Fruit fly (Drosophila melanogaster) whole organism, prepupa: Measurements from ENCODE around the gene Gdi.

Source experiments
- CG10669 ChIP-seq: fragments of 200-800 bp; sonication (Bioruptor generic); optimal IDR thresholded peaks from 3 replicates; lab custom pipeline; 2018; ENCODE audit warnings: missing biosample characterization, mild to moderate bottlenecking, missing genetic modification characterization, moderate library complexity
- CG11294 ChIP-seq: fragments of 200-800 bp; sonication (Bioruptor generic); IDR thresholded peaks from 2 replicates; pipeline ENCODE4 v1.3.6; 2022; ENCODE audit warnings: missing biosample characterization, missing genetic modification characterization
- CG11762 ChIP-seq: fragments of 200-800 bp; sonication (Bioruptor generic); optimal IDR thresholded peaks from 3 replicates; lab custom pipeline; 2016; ENCODE audit warnings: missing biosample characterization, missing genetic modification characterization; ENCODE audit not compliant: insufficient read depth
- CG11902 ChIP-seq: fragments of 200-800 bp; sonication (Bioruptor generic); optimal IDR thresholded peaks from 3 replicates; lab custom pipeline; 2016; ENCODE audit warnings: missing biosample characterization, missing genetic modification characterization
- CG16779 ChIP-seq: fragments of 200-800 bp; sonication (Bioruptor generic); optimal IDR thresholded peaks from 3 replicates; lab custom pipeline; 2017; ENCODE audit warnings: missing biosample characterization, mild to moderate bottlenecking, missing genetic modification characterization
- CG3032 ChIP-seq: fragments of 200-800 bp; optimal IDR thresholded peaks from 2 replicates; lab custom pipeline; 2019; ENCODE audit warnings: missing biosample characterization, mild to moderate bottlenecking, missing genetic modification characterization, moderate library complexity
- CG31627 ChIP-seq: fragments of 200-800 bp; sonication (Bioruptor generic); optimal IDR thresholded peaks from 3 replicates; lab custom pipeline; 2016; ENCODE audit warnings: missing biosample characterization, missing genetic modification characterization
- CG32006 ChIP-seq: fragments of 200-800 bp; sonication (Bioruptor generic); optimal IDR thresholded peaks from 3 replicates; lab custom pipeline; 2017; ENCODE audit warnings: missing biosample characterization, mild to moderate bottlenecking, missing genetic modification characterization
- CG4318 ChIP-seq: fragments of 200-800 bp; sonication (Bioruptor generic); optimal IDR thresholded peaks from 3 replicates; lab custom pipeline; 2017; ENCODE audit warnings: missing biosample characterization, mild to moderate bottlenecking, missing genetic modification characterization
- CG6163 ChIP-seq: fragments of 200-800 bp; sonication (Bioruptor generic); IDR thresholded peaks from 3 replicates; pipeline ENCODE4 v1.3.6; 2022; ENCODE audit warnings: missing biosample characterization, missing genetic modification characterization
- CG6276 ChIP-seq: fragments of 200-800 bp; sonication (Bioruptor generic); optimal IDR thresholded peaks from 2 replicates; lab custom pipeline; 2017; ENCODE audit warnings: missing biosample characterization, mild to moderate bottlenecking, missing genetic modification characterization
- CG6792 ChIP-seq: fragments of 200-800 bp; sonication (Bioruptor generic); optimal IDR thresholded peaks from 3 replicates; lab custom pipeline; 2016; ENCODE audit warnings: missing biosample characterization, missing genetic modification characterization
- CG6808 ChIP-seq: fragments of 200-800 bp; sonication (Bioruptor generic); optimal IDR thresholded peaks from 3 replicates; lab custom pipeline; 2017; ENCODE audit warnings: missing biosample characterization, missing genetic modification characterization, mild to moderate bottlenecking, moderate library complexity, missing genetic modification reagents
- CG6854 ChIP-seq: fragments of 200-800 bp; sonication (Bioruptor generic); optimal IDR thresholded peaks from 2 replicates; lab custom pipeline; 2017; ENCODE audit warnings: missing biosample characterization, mild to moderate bottlenecking, missing genetic modification characterization
- CG7368 ChIP-seq: fragments of 200-800 bp; sonication (Bioruptor generic); optimal IDR thresholded peaks from 3 replicates; lab custom pipeline; 2016; ENCODE audit warnings: missing biosample characterization, missing genetic modification characterization
- CG8119 ChIP-seq: fragments of 200-800 bp; sonication (Bioruptor generic); IDR thresholded peaks from 3 replicates; pipeline ENCODE4 v1.3.6; 2022; ENCODE audit warnings: missing biosample characterization, missing genetic modification characterization
- CG8319 ChIP-seq: fragments of 200-800 bp; sonication (Bioruptor generic); optimal IDR thresholded peaks from 3 replicates; lab custom pipeline; 2016; ENCODE audit warnings: missing biosample characterization, missing genetic modification characterization
- CG8632 ChIP-seq: fragments of 200-800 bp; sonication (Bioruptor generic); optimal IDR thresholded peaks from 3 replicates; lab custom pipeline; 2016; ENCODE audit warnings: missing biosample characterization, missing genetic modification characterization
- CG9139 ChIP-seq: fragments of 200-800 bp; sonication (Bioruptor generic); optimal IDR thresholded peaks from 3 replicates; lab custom pipeline; 2017; ENCODE audit warnings: missing biosample characterization, mild to moderate bottlenecking, missing genetic modification characterization
- Eip75B ChIP-seq: fragments of 200-800 bp; sonication (Bioruptor generic); optimal IDR thresholded peaks from 3 replicates; lab custom pipeline; 2016; ENCODE audit warnings: missing biosample characterization, missing genetic modification characterization
- Eip93F ChIP-seq: fragments of 200-800 bp; sonication (Bioruptor generic); optimal IDR thresholded peaks from 2 replicates; lab custom pipeline; 2016; ENCODE audit warnings: missing biosample characterization, mild to moderate bottlenecking, missing genetic modification characterization
- Ets96B ChIP-seq: fragments of 200-800 bp; optimal IDR thresholded peaks from 2 replicates; lab custom pipeline; 2019; ENCODE audit warnings: missing biosample characterization, mild to moderate bottlenecking, missing genetic modification characterization, moderate library complexity
- Gug ChIP-seq: fragments of 200-800 bp; sonication (Bioruptor generic); IDR thresholded peaks from 2 replicates; pipeline ENCODE4 v1.3.6; 2022; ENCODE audit warnings: missing biosample characterization, missing genetic modification characterization
- Hr38 ChIP-seq: sonication (Bioruptor generic); optimal IDR thresholded peaks from 2 replicates; lab custom pipeline; 2016; ENCODE audit warnings: missing biosample characterization, missing genetic modification characterization
- Hr39 ChIP-seq: fragments of 200-800 bp; sonication (Bioruptor generic); optimal IDR thresholded peaks from 2 replicates; lab custom pipeline; 2016; ENCODE audit warnings: missing biosample characterization, missing genetic modification characterization
- Hr4 ChIP-seq: fragments of 200-800 bp; sonication (Bioruptor generic); optimal IDR thresholded peaks from 3 replicates; lab custom pipeline; 2016; ENCODE audit warnings: missing biosample characterization, missing genetic modification characterization
- Met ChIP-seq: fragments of 200-800 bp; sonication (Bioruptor generic); optimal IDR thresholded peaks from 3 replicates; lab custom pipeline; 2016; ENCODE audit warnings: missing biosample characterization, missing genetic modification characterization
- Sox15 ChIP-seq: fragments of 200-800 bp; sonication (Bioruptor generic); optimal IDR thresholded peaks from 3 replicates; lab custom pipeline; 2016; ENCODE audit warnings: missing biosample characterization, missing genetic modification characterization
- achi ChIP-seq: fragments of 200-800 bp; sonication (Bioruptor generic); optimal IDR thresholded peaks from 3 replicates; lab custom pipeline; 2016; ENCODE audit warnings: missing biosample characterization, missing genetic modification characterization
- acj6 ChIP-seq: fragments of 200-800 bp; sonication (Bioruptor generic); optimal IDR thresholded peaks from 3 replicates; lab custom pipeline; 2016; ENCODE audit warnings: missing biosample characterization, missing genetic modification characterization
- cyc ChIP-seq: fragments of 200-800 bp; sonication (Bioruptor generic); optimal IDR thresholded peaks from 3 replicates; lab custom pipeline; 2016; ENCODE audit warnings: missing biosample characterization, missing genetic modification characterization
- dac ChIP-seq: fragments of 200-800 bp; sonication (Bioruptor generic); optimal IDR thresholded peaks from 2 replicates; lab custom pipeline; 2017; ENCODE audit warnings: missing biosample characterization, mild to moderate bottlenecking, missing genetic modification characterization
- dsx ChIP-seq: fragments of 200-800 bp; optimal IDR thresholded peaks from 3 replicates; lab custom pipeline; 2019; ENCODE audit warnings: missing biosample characterization, mild to moderate bottlenecking, missing genetic modification characterization, moderate library complexity; ENCODE audit not compliant: poor library complexity, severe bottlenecking
- eg ChIP-seq: fragments of 200-800 bp; sonication (Bioruptor generic); IDR thresholded peaks from 3 replicates; pipeline ENCODE4 v1.3.6; 2022; ENCODE audit warnings: missing biosample characterization, missing genetic modification characterization
- esn ChIP-seq: fragments of 200-800 bp; sonication (Bioruptor generic); optimal IDR thresholded peaks from 2 replicates; lab custom pipeline; 2016; ENCODE audit warnings: missing biosample characterization, mild to moderate bottlenecking, missing genetic modification characterization, moderate library complexity
- fd59A ChIP-seq: fragments of 200-800 bp; sonication (Bioruptor generic); optimal IDR thresholded peaks from 2 replicates; lab custom pipeline; 2017; ENCODE audit warnings: missing biosample characterization, mild to moderate bottlenecking, missing genetic modification characterization, missing genetic modification reagents
- fkh ChIP-seq: fragments of 200-800 bp; sonication (Bioruptor generic); optimal IDR thresholded peaks from 3 replicates; lab custom pipeline; 2017; ENCODE audit warnings: missing biosample characterization, mild to moderate bottlenecking, missing genetic modification characterization, moderate library complexity
- lz ChIP-seq: fragments of 200-800 bp; sonication (Bioruptor generic); optimal IDR thresholded peaks from 3 replicates; lab custom pipeline; 2016; ENCODE audit warnings: missing biosample characterization, missing genetic modification characterization
- net ChIP-seq: fragments of 200-800 bp; sonication (Bioruptor generic); optimal IDR thresholded peaks from 3 replicates; lab custom pipeline; 2016; ENCODE audit warnings: missing biosample characterization, missing genetic modification characterization
- pdm3 ChIP-seq: fragments of 200-800 bp; sonication (Bioruptor generic); optimal IDR thresholded peaks from 3 replicates; lab custom pipeline; 2016; ENCODE audit warnings: missing biosample characterization, missing genetic modification characterization
- salr ChIP-seq, 2 experiments: fragments of 200-800 bp; sonication (Bioruptor generic); optimal IDR thresholded peaks; 3 replicates each; lab custom pipeline; 2016 to 2018; ENCODE audit warnings: missing biosample characterization in 2 of 2, missing genetic modification characterization in 2 of 2, mild to moderate bottlenecking in 1 of 2
- spab ChIP-seq: fragments of 200-800 bp; sonication (Bioruptor generic); optimal IDR thresholded peaks from 2 replicates; lab custom pipeline; 2017; ENCODE audit warnings: missing biosample characterization, mild to moderate bottlenecking, missing genetic modification characterization, missing genetic modification reagents
- vri ChIP-seq: fragments of 200-800 bp; sonication (Bioruptor generic); optimal IDR thresholded peaks from 3 replicates; lab custom pipeline; 2016; ENCODE audit warnings: missing biosample characterization, mild to moderate bottlenecking, missing genetic modification characterization

Gene Gdi

DNA sequence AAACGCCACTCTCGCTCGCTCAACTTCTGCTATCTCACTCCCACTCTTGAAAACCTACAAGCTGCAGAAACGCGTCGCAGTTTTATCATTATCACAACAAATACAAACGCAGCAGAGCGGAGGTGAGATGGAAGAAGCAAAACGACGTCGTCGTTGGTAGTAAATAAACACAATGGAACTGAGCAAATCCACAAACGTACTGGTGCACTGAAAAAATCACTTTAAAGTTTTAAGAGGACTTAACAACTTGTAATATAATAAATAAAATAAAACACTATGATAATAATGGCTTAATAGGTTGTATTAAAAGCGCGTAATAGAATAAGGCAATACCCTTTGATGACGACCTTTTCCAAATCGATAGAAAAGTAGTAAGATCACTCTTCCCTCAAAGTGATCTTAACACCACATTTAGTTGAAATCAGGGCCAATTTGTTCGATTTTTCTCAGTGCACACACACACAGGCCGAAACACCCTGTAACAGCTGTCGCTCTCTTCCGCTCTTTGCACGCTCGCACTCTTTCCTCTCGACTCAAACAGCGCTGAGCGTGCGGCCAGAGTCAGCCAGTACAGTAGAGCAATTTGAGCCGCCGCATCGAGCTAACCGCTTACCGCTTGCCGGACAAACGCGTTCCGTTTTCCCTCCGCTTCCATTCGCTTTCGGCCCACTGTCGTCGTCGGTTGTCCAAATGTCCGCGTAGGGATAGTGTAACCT lies 45.3 kb downstream of the Gdi start (continued):
- TF ChIP-seq spab (GFP tag; lab: Kevin White, UChicago) (peak; percentile 95), Ets96B (tag; lab: Kevin White, UChicago) (peak; percentile 95), acj6 (GFP tag; lab: Kevin White, UChicago) (peak; percentile 96), CG6808 (peak; percentile 95), CG11762 (peak; percentile 92), CG6854 (peak; percentile 96), Hr38 (GFP tag; lab: Kevin White, UChicago) (no peak), CG32006 (GFP tag; lab: Kevin White, UChicago) (peak; percentile 95), eg (peak; percentile 94), CG3032 (tag; lab: Kevin White, UChicago) (peak; percentile 97), CG6276 (GFP tag; lab: Kevin White, UChicago) (peak; percentile 87), CG11902 (peak; percentile 93), net (GFP tag; lab: Kevin White, UChicago) (peak; percentile 96), CG8632 (GFP tag; lab: Kevin White, UChicago) (peak; percentile 93), Hr4 (GFP tag; lab: Kevin White, UChicago) (peak; percentile 79), Eip75B (GFP tag; lab: Kevin White, UChicago) (peak; percentile 86), CG8319 (GFP tag; lab: Kevin White, UChicago) (peak; percentile 88), salr (GFP tag; optimal IDR thresholded peaks at IDR 0.05; lab: Kevin White, UChicago) (peak; percentile 74 to 91), CG6163 (GFP tag; lab: Robert Waterston, UW) (peak; percentile 93), Met (GFP tag; lab: Kevin White, UChicago) (peak; percentile 98), achi (GFP tag; lab: Kevin White, UChicago) (peak; percentile 96), dsx (GFP tag; lab: Kevin White, UChicago) (peak; percentile 91), vri (peak; percentile 90), CG11294 (GFP tag; lab: Robert Waterston, UW) (peak; percentile 94), Eip93F (GFP tag; lab: Kevin White, UChicago) (peak; percentile 95), CG10669 (GFP tag; lab: Kevin White, UChicago) (peak; percentile 94), CG4318 (peak; percentile 90), dac (GFP tag; lab: Kevin White, UChicago) (peak; percentile 66), CG9139 (GFP tag; lab: Kevin White, UChicago) (peak; percentile 89)

DNA sequence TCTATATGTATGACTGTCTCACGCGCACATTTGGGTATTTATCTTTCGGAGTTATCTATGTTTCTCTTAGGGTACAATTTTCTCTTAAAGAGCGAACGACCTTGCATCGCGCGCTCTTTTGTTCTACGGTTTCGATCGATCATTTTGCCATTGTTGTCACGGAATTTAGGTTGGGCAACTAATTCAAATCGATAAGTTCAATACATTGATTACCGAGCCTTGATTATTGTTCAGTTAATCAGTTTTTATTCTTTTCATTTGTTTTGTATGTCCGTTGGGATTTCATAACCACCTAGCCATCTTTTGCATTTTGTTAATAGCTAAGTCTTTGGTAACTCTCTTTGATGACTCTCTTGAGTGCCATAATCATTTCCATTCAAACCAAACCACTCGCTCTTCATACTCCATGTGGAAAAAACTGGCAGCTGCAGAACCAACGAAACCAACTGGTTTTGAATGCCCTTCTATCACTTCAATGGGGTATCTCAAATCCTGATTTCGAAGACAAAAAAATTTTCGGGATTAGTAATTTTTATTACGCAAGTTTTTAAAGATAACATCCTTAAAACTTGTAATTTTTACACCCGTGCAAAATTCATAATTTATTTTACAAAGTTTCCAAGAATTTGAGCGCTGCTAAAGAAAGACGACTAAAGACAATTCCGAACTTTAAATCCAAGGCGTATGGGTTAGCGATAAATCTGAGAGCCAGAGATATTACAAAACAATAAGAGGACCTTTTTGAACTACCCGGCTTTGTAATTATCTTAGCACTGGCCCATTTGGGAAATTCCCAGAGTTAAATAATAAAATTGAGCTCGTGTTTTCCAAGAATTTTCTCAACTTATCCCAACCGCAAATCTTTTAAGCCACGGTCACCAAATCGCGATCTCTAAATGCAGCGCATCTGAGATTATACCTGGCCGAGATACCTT lies 46.1 kb downstream of the Gdi start:
- TF ChIP-seq acj6 (GFP tag; lab: Kevin White, UChicago) (peak; percentile 9), esn (GFP tag; lab: Kevin White, UChicago) (peak; percentile 73), eg (peak; percentile 4; the same call in 2 of the 3 replicates), CG32006 (GFP tag; lab: Kevin White, UChicago) (peak; percentile 43), cyc (peak; percentile 1), pdm3 (GFP tag; lab: Kevin White, UChicago) (no peak), Hr39 (peak; percentile 57), CG8632 (GFP tag; lab: Kevin White, UChicago) (peak; percentile 50), CG6854 (no peak), CG8119 (no peak), Met (GFP tag; lab: Kevin White, UChicago) (peak; percentile 25), CG11294 (GFP tag; lab: Robert Waterston, UW) (no peak), Hr38 (GFP tag; lab: Kevin White, UChicago) (no peak), CG16779 (tag; lab: Kevin White, UChicago) (no peak), CG11902 (peak; percentile 30), Eip75B (GFP tag; lab: Kevin White, UChicago) (peak; percentile 70), Gug (GFP tag; lab: Robert Waterston, UW) (no peak), CG7368 (GFP tag; lab: Kevin White, UChicago) (no peak), CG31627 (GFP tag; lab: Kevin White, UChicago) (peak; percentile 39), fkh (GFP tag; lab: Kevin White, UChicago) (no peak), net (GFP tag; lab: Kevin White, UChicago) (no peak), CG6792 (GFP tag; lab: Kevin White, UChicago) (no peak), lz (GFP tag; lab: Kevin White, UChicago) (peak; percentile 66), spab (GFP tag; lab: Kevin White, UChicago) (no peak), fd59A (GFP tag; lab: Kevin White, UChicago) (no peak), CG11762 (no peak), dac (GFP tag; lab: Kevin White, UChicago) (no peak), CG6276 (GFP tag; lab: Kevin White, UChicago) (no peak), Sox15 (peak; percentile 31), vri (peak; percentile 75), salr (GFP tag; optimal IDR thresholded peaks at IDR 0.05; lab: Kevin White, UChicago) (peak in 1 of 2 experiments; percentile 37)
